Worm (Caenorhabditis elegans) whole organism, midembryonic: Measurements from ENCODE around the gene cdc-25.3.

Source experiments
- cog-1 ChIP-seq: sonication (generic microtip); optimal IDR thresholded peaks from 2 replicates; lab custom pipeline; 2016; ENCODE audit warnings: missing genetic modification characterization, missing compliant biosample characterization
- flt-1 ChIP-seq: fragments of 200-800 bp; sonication (Bioruptor generic); IDR thresholded peaks from 2 replicates; pipeline ENCODE4 v1.3.6; 2022; ENCODE audit warnings: missing genetic modification characterization, missing compliant biosample characterization
- klf-2 ChIP-seq: fragments of 200-800 bp; sonication (Bioruptor generic); conservative IDR thresholded peaks from 2 replicates; pipeline ENCODE4 v1.3.6; 2022; ENCODE audit warnings: missing genetic modification reagents, missing genetic modification characterization, missing compliant biosample characterization
- med-1 ChIP-seq: sonication (generic microtip); optimal IDR thresholded peaks from 2 replicates; lab custom pipeline; 2017; ENCODE audit warnings: missing genetic modification characterization, mild to moderate bottlenecking, missing compliant biosample characterization, antibody characterized with exemption, missing genetic modification reagents; ENCODE audit not compliant: insufficient read depth
- ztf-29 ChIP-seq: fragments of 200-800 bp; sonication (Bioruptor generic); IDR thresholded peaks from 2 replicates; pipeline ENCODE4 v1.3.6; 2022; ENCODE audit warnings: missing genetic modification reagents, missing genetic modification characterization, missing compliant biosample characterization

DNA sequence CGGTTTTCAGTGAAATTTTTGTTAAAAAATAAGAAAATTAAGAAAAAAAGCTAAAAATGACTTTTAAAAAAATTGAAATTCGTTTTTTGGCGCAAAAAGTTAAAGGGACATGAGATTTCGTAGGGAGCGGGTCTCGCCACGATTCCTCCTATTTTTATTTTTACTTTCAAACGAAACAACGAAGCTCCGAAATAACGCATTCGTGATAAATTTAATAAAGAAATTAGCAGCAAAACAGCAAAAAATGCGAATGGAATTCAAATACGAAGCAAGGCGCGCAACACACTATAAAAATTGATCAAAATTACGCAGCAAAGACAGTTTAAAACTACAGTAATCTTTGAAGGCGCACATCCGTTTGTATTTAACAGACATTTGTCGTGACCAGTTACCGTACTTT is 18.0 kb downstream of the cdc-25.3 start:
- no peak for TF ChIP-seq cog-1 (tag; lab: Kevin White, UChicago)
- no peak for TF ChIP-seq flt-1 (GFP tag; lab: Robert Waterston, UW)
- no peak for TF ChIP-seq klf-2
- TF ChIP-seq med-1 = no peak
- no peak for TF ChIP-seq ztf-29
